Fruit fly (Drosophila melanogaster) whole organism, prepupa: ENCODE data around the gene SLC22A.

Experiments used
- Blimp-1 ChIP-seq: fragments of 200-800 bp; sonication (Bioruptor generic); optimal IDR thresholded peaks from 3 replicates; lab custom pipeline; 2017; ENCODE audit warnings: missing biosample characterization, missing genetic modification characterization, mild to moderate bottlenecking, moderate library complexity, missing genetic modification reagents
- CG10631 ChIP-seq: fragments of 200-800 bp; sonication (Bioruptor generic); optimal IDR thresholded peaks from 2 replicates; lab custom pipeline; 2016; ENCODE audit warnings: missing biosample characterization, missing genetic modification characterization
- CG11294 ChIP-seq: fragments of 200-800 bp; sonication (Bioruptor generic); IDR thresholded peaks from 2 replicates; pipeline ENCODE4 v1.3.6; 2022; ENCODE audit warnings: missing biosample characterization, missing genetic modification characterization
- CG11902 ChIP-seq: fragments of 200-800 bp; sonication (Bioruptor generic); optimal IDR thresholded peaks from 3 replicates; lab custom pipeline; 2016; ENCODE audit warnings: missing biosample characterization, missing genetic modification characterization
- CG15336 ChIP-seq: fragments of 200-800 bp; sonication (Bioruptor generic); IDR thresholded peaks from 2 replicates; pipeline ENCODE4 v1.3.6; 2022; ENCODE audit warnings: missing biosample characterization, missing genetic modification characterization
- CG1621 ChIP-seq: fragments of 200-800 bp; sonication (Bioruptor generic); optimal IDR thresholded peaks from 3 replicates; lab custom pipeline; 2018; ENCODE audit warnings: missing biosample characterization, mild to moderate bottlenecking, missing genetic modification characterization
- CG16779 ChIP-seq: fragments of 200-800 bp; sonication (Bioruptor generic); optimal IDR thresholded peaks from 3 replicates; lab custom pipeline; 2017; ENCODE audit warnings: missing biosample characterization, mild to moderate bottlenecking, missing genetic modification characterization
- CG31627 ChIP-seq: fragments of 200-800 bp; sonication (Bioruptor generic); optimal IDR thresholded peaks from 3 replicates; lab custom pipeline; 2016; ENCODE audit warnings: missing biosample characterization, missing genetic modification characterization
- CG34406 ChIP-seq: fragments of 200-800 bp; sonication (Bioruptor generic); optimal IDR thresholded peaks from 3 replicates; lab custom pipeline; 2016; ENCODE audit warnings: missing biosample characterization, missing genetic modification characterization
- CG6163 ChIP-seq: fragments of 200-800 bp; sonication (Bioruptor generic); IDR thresholded peaks from 3 replicates; pipeline ENCODE4 v1.3.6; 2022; ENCODE audit warnings: missing biosample characterization, missing genetic modification characterization
- CG6276 ChIP-seq: fragments of 200-800 bp; sonication (Bioruptor generic); optimal IDR thresholded peaks from 2 replicates; lab custom pipeline; 2017; ENCODE audit warnings: missing biosample characterization, mild to moderate bottlenecking, missing genetic modification characterization
- CG6792 ChIP-seq: fragments of 200-800 bp; sonication (Bioruptor generic); optimal IDR thresholded peaks from 3 replicates; lab custom pipeline; 2016; ENCODE audit warnings: missing biosample characterization, missing genetic modification characterization
- CG6808 ChIP-seq: fragments of 200-800 bp; sonication (Bioruptor generic); optimal IDR thresholded peaks from 3 replicates; lab custom pipeline; 2017; ENCODE audit warnings: missing biosample characterization, missing genetic modification characterization, mild to moderate bottlenecking, moderate library complexity, missing genetic modification reagents
- CG6854 ChIP-seq: fragments of 200-800 bp; sonication (Bioruptor generic); optimal IDR thresholded peaks from 2 replicates; lab custom pipeline; 2017; ENCODE audit warnings: missing biosample characterization, mild to moderate bottlenecking, missing genetic modification characterization
- CG7368 ChIP-seq: fragments of 200-800 bp; sonication (Bioruptor generic); optimal IDR thresholded peaks from 3 replicates; lab custom pipeline; 2016; ENCODE audit warnings: missing biosample characterization, missing genetic modification characterization
- CG8119 ChIP-seq: fragments of 200-800 bp; sonication (Bioruptor generic); IDR thresholded peaks from 3 replicates; pipeline ENCODE4 v1.3.6; 2022; ENCODE audit warnings: missing biosample characterization, missing genetic modification characterization
- CG8319 ChIP-seq: fragments of 200-800 bp; sonication (Bioruptor generic); optimal IDR thresholded peaks from 3 replicates; lab custom pipeline; 2016; ENCODE audit warnings: missing biosample characterization, missing genetic modification characterization
- CG9139 ChIP-seq: fragments of 200-800 bp; sonication (Bioruptor generic); optimal IDR thresholded peaks from 3 replicates; lab custom pipeline; 2017; ENCODE audit warnings: missing biosample characterization, mild to moderate bottlenecking, missing genetic modification characterization
- Eip75B ChIP-seq: fragments of 200-800 bp; sonication (Bioruptor generic); optimal IDR thresholded peaks from 3 replicates; lab custom pipeline; 2016; ENCODE audit warnings: missing biosample characterization, missing genetic modification characterization
- Eip78C ChIP-seq: fragments of 200-800 bp; sonication (Bioruptor generic); peaks from one replicate; lab custom pipeline; 2016; ENCODE audit warnings: missing biosample characterization, missing genetic modification characterization
- Eip93F ChIP-seq: fragments of 200-800 bp; sonication (Bioruptor generic); optimal IDR thresholded peaks from 2 replicates; lab custom pipeline; 2016; ENCODE audit warnings: missing biosample characterization, mild to moderate bottlenecking, missing genetic modification characterization
- Ets21C ChIP-seq: fragments of 200-800 bp; sonication (Bioruptor generic); optimal IDR thresholded peaks from 3 replicates; lab custom pipeline; 2016; ENCODE audit warnings: missing biosample characterization, missing genetic modification characterization
- Ets96B ChIP-seq: fragments of 200-800 bp; optimal IDR thresholded peaks from 2 replicates; lab custom pipeline; 2019; ENCODE audit warnings: missing biosample characterization, mild to moderate bottlenecking, missing genetic modification characterization, moderate library complexity
- Hr38 ChIP-seq: sonication (Bioruptor generic); optimal IDR thresholded peaks from 2 replicates; lab custom pipeline; 2016; ENCODE audit warnings: missing biosample characterization, missing genetic modification characterization
- Hr39 ChIP-seq: fragments of 200-800 bp; sonication (Bioruptor generic); optimal IDR thresholded peaks from 2 replicates; lab custom pipeline; 2016; ENCODE audit warnings: missing biosample characterization, missing genetic modification characterization
- Hr4 ChIP-seq: fragments of 200-800 bp; sonication (Bioruptor generic); optimal IDR thresholded peaks from 3 replicates; lab custom pipeline; 2016; ENCODE audit warnings: missing biosample characterization, missing genetic modification characterization
- Met ChIP-seq: fragments of 200-800 bp; sonication (Bioruptor generic); optimal IDR thresholded peaks from 3 replicates; lab custom pipeline; 2016; ENCODE audit warnings: missing biosample characterization, missing genetic modification characterization
- OdsH ChIP-seq: fragments of 200-800 bp; sonication (Bioruptor generic); optimal IDR thresholded peaks from 3 replicates; lab custom pipeline; 2016; ENCODE audit warnings: missing biosample characterization, missing genetic modification characterization
- Sox102F ChIP-seq: fragments of 200-800 bp; sonication (Bioruptor generic); optimal IDR thresholded peaks from 2 replicates; lab custom pipeline; 2016; ENCODE audit warnings: missing biosample characterization, mild to moderate bottlenecking, missing genetic modification characterization
- Sox14 ChIP-seq: fragments of 200-800 bp; sonication (Bioruptor generic); optimal IDR thresholded peaks from 3 replicates; lab custom pipeline; 2016; ENCODE audit warnings: missing biosample characterization, missing genetic modification characterization
- Sox15 ChIP-seq: fragments of 200-800 bp; sonication (Bioruptor generic); optimal IDR thresholded peaks from 3 replicates; lab custom pipeline; 2016; ENCODE audit warnings: missing biosample characterization, missing genetic modification characterization
- achi ChIP-seq: fragments of 200-800 bp; sonication (Bioruptor generic); optimal IDR thresholded peaks from 3 replicates; lab custom pipeline; 2016; ENCODE audit warnings: missing biosample characterization, missing genetic modification characterization
- acj6 ChIP-seq: fragments of 200-800 bp; sonication (Bioruptor generic); optimal IDR thresholded peaks from 3 replicates; lab custom pipeline; 2016; ENCODE audit warnings: missing biosample characterization, missing genetic modification characterization
- cyc ChIP-seq: fragments of 200-800 bp; sonication (Bioruptor generic); optimal IDR thresholded peaks from 3 replicates; lab custom pipeline; 2016; ENCODE audit warnings: missing biosample characterization, missing genetic modification characterization
- eg ChIP-seq: fragments of 200-800 bp; sonication (Bioruptor generic); IDR thresholded peaks from 3 replicates; pipeline ENCODE4 v1.3.6; 2022; ENCODE audit warnings: missing biosample characterization, missing genetic modification characterization
- esn ChIP-seq: fragments of 200-800 bp; sonication (Bioruptor generic); optimal IDR thresholded peaks from 2 replicates; lab custom pipeline; 2016; ENCODE audit warnings: missing biosample characterization, mild to moderate bottlenecking, missing genetic modification characterization, moderate library complexity
- fd85E ChIP-seq: fragments of 200-800 bp; sonication (Bioruptor generic); optimal IDR thresholded peaks from 3 replicates; lab custom pipeline; 2016; ENCODE audit warnings: missing biosample characterization, missing genetic modification characterization
- fkh ChIP-seq: fragments of 200-800 bp; sonication (Bioruptor generic); optimal IDR thresholded peaks from 3 replicates; lab custom pipeline; 2017; ENCODE audit warnings: missing biosample characterization, mild to moderate bottlenecking, missing genetic modification characterization, moderate library complexity
- lz ChIP-seq: fragments of 200-800 bp; sonication (Bioruptor generic); optimal IDR thresholded peaks from 3 replicates; lab custom pipeline; 2016; ENCODE audit warnings: missing biosample characterization, missing genetic modification characterization
- net ChIP-seq: fragments of 200-800 bp; sonication (Bioruptor generic); optimal IDR thresholded peaks from 3 replicates; lab custom pipeline; 2016; ENCODE audit warnings: missing biosample characterization, missing genetic modification characterization
- pdm3 ChIP-seq: fragments of 200-800 bp; sonication (Bioruptor generic); optimal IDR thresholded peaks from 3 replicates; lab custom pipeline; 2016; ENCODE audit warnings: missing biosample characterization, missing genetic modification characterization
- ss ChIP-seq, 2 experiments: fragments of 200-800 bp; sonication (Bioruptor generic); optimal IDR thresholded peaks; 2 replicates in 1 of 2; 3 replicates in 1 of 2; lab custom pipeline; 2017 to 2018; ENCODE audit warnings: mild to moderate bottlenecking in 2 of 2, missing biosample characterization in 2 of 2, missing genetic modification characterization in 2 of 2, moderate library complexity in 1 of 2
- svp ChIP-seq: fragments of 200-800 bp; sonication (Bioruptor generic); peaks from one replicate; lab custom pipeline; 2016; ENCODE audit warnings: missing biosample characterization, missing genetic modification characterization
- topi ChIP-seq: fragments of 200-800 bp; sonication (Bioruptor generic); optimal IDR thresholded peaks from 3 replicates; lab custom pipeline; 2016; ENCODE audit warnings: missing biosample characterization, missing genetic modification characterization
- vri ChIP-seq: fragments of 200-800 bp; sonication (Bioruptor generic); optimal IDR thresholded peaks from 3 replicates; lab custom pipeline; 2016; ENCODE audit warnings: missing biosample characterization, mild to moderate bottlenecking, missing genetic modification characterization

The SLC22A gene

DNA sequence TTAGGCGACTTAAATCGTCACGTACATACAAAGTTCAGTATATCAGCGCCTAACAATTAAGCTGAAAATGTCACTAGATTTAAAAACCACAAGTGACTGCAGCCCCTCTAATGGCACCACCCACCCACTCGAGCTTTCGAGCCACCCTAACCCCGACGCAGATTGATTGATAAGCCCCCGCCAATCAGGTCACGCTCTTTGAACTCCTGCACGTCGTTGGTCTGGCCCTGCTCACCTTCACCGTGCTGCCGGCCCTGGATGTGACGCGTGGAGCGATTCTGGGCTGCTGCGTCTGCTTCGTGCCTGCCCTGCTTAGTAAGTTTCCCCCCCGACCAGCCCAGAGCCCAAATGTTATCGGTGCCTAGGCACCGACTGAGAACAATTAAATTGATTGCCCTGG lies 28.8 kb downstream of the SLC22A start:
- TF ChIP-seq cyc, result no peak
- TF ChIP-seq svp (GFP tag; lab: Kevin White, UChicago), result peak; percentile 80
- TF ChIP-seq achi (GFP tag; lab: Kevin White, UChicago), result no peak
- TF ChIP-seq, all 60 proteins: peak for 1

DNA sequence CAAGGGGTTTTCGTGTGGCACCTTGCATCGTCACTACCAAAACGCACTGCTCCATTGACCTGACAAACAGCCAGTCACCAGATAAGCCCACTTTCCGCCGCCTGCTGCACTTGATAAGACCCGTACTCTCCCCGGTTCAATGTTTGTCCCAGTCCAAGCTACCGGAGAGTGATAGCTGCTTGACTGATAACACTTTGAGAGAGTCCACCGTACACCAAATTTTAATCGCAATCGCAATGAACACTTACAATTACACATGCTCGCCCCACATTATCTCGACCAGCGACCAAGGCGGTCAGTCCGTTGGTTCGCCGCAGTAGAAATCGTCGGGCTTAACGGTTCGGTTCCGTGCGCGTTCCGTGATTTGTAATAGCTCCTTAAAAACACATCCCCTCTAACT lies 37.2 kb downstream of the SLC22A start, which contains the start of gene P5CS:
P5CS (plus strand) TSS at position 268 of the 400 bp plus-strand sequence.
- peak; percentile 76 for TF ChIP-seq Eip93F (GFP tag; lab: Kevin White, UChicago)
- TF ChIP-seq svp (GFP tag; lab: Kevin White, UChicago), result peak; percentile 99
- peak; percentile 65 for TF ChIP-seq vri (GFP tag; lab: Kevin White, UChicago)
- TF ChIP-seq Eip78C (GFP tag; lab: Kevin White, UChicago), result no peak
- no peak for TF ChIP-seq CG15336

DNA sequence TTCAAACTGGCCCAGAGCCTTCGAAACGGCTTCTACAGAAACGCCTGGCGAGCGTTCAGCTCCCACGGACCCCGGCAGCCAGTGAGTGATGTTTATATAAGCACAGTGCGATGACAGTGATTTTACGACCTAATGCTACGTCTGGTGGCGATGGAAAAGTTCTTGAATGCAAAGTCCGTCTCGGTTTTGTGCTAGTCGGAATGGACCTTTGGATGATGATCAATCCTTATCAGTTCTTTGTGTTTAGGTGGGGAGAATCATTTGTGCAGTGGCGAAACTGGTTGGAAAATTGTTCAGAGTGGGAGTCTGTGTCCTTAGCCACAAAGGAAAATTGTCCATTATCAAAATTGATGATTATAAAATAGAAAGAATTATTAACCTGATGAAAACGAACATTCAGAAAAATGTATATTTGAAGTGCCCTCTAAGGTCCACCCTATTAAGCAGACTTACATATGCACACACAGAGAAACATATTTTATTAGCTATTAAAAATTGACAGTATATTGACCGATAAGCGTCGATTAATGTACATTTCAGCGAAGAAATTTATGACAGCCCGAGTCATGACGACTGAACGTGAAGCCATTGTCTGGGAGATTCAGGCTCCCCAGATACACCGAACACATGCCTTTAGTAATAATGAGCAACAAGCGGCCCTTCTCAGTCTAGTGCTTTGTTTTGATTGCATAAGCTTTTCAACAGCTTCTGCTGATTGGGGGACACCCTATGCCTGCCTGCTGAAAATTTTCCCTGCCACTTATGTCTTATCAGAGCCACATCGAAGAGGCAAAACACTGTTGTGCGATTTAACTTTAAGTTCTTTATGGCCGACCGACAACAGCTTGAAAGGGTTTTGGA lies 37.9 kb downstream of the SLC22A start:
- peak; percentile 30 for TF ChIP-seq CG6808 (GFP tag; lab: Kevin White, UChicago)
- peak; percentile 20 for TF ChIP-seq CG10631 (GFP tag; lab: Kevin White, UChicago)
- TF ChIP-seq CG16779 (tag; lab: Kevin White, UChicago), result no peak
- no peak for TF ChIP-seq CG15336
- peak; percentile 39 for TF ChIP-seq pdm3 (GFP tag; lab: Kevin White, UChicago)
- no peak for TF ChIP-seq CG7368 (GFP tag; lab: Kevin White, UChicago)
- peak; percentile 68; the same call in 2 of the 3 replicates for TF ChIP-seq CG8119 (GFP tag; lab: Robert Waterston, UW)
- no peak for TF ChIP-seq CG6854 (GFP tag; lab: Kevin White, UChicago)
- TF ChIP-seq achi (GFP tag; lab: Kevin White, UChicago), result peak; percentile 24
- TF ChIP-seq Sox15 (GFP tag; lab: Kevin White, UChicago), result no peak
- TF ChIP-seq CG9139 (GFP tag; lab: Kevin White, UChicago), result no peak
- TF ChIP-seq CG6163 (GFP tag; lab: Robert Waterston, UW), result 0 out of 3 replicates have a peak, but pooled peaks have one; percentile 37
- peak; percentile 19 for TF ChIP-seq Eip75B
- TF ChIP-seq Hr39 (GFP tag; lab: Kevin White, UChicago), result peak; percentile 51
- peak; percentile 29 for TF ChIP-seq acj6 (GFP tag; lab: Kevin White, UChicago)
- TF ChIP-seq CG6792 (GFP tag; lab: Kevin White, UChicago), result peak; percentile 24
- TF ChIP-seq CG34406, result peak; percentile 14
- peak; percentile 12 for TF ChIP-seq CG1621 (tag; lab: Kevin White, UChicago)
- TF ChIP-seq Hr4 (GFP tag; lab: Kevin White, UChicago), result peak; percentile 44
- no peak for TF ChIP-seq fd85E (GFP tag; lab: Kevin White, UChicago)
- TF ChIP-seq Sox102F (GFP tag; lab: Kevin White, UChicago), result peak; percentile 40
- peak; percentile 18 for TF ChIP-seq topi (GFP tag; lab: Kevin White, UChicago)
- TF ChIP-seq OdsH (GFP tag; lab: Kevin White, UChicago), result peak; percentile 44
- TF ChIP-seq CG6276, result peak; percentile 71
- TF ChIP-seq ss (GFP tag; optimal IDR thresholded peaks at IDR 0.05; lab: Kevin White, UChicago), result peak in 1 of 2 experiments; percentile 54
- TF ChIP-seq cyc, result peak; percentile 48
- TF ChIP-seq vri (GFP tag; lab: Kevin White, UChicago), result peak; percentile 93
- TF ChIP-seq net (GFP tag; lab: Kevin White, UChicago), result peak; percentile 43
- TF ChIP-seq Ets21C (GFP tag; lab: Kevin White, UChicago), result peak; percentile 28
- no peak for TF ChIP-seq Eip93F (GFP tag; lab: Kevin White, UChicago)
- TF ChIP-seq Sox14 (GFP tag; lab: Kevin White, UChicago), result peak; percentile 61
- TF ChIP-seq Met (GFP tag; lab: Kevin White, UChicago), result peak; percentile 71
- no peak for TF ChIP-seq CG8319 (GFP tag; lab: Kevin White, UChicago)
- TF ChIP-seq Ets96B (tag; lab: Kevin White, UChicago), result peak; percentile 51
- TF ChIP-seq esn (GFP tag; lab: Kevin White, UChicago), result peak; percentile 44
- no peak for TF ChIP-seq Blimp-1 (GFP tag; lab: Kevin White, UChicago)
- no peak for TF ChIP-seq CG11902 (GFP tag; lab: Kevin White, UChicago)
- TF ChIP-seq Hr38 (GFP tag; lab: Kevin White, UChicago), result no peak
- TF ChIP-seq lz, result peak; percentile 41
- peak; percentile 52; the same call in 1 of the 3 replicates for TF ChIP-seq eg
- no peak for TF ChIP-seq CG11294 (GFP tag; lab: Robert Waterston, UW)
- TF ChIP-seq CG31627 (GFP tag; lab: Kevin White, UChicago), result peak; percentile 24
- no peak for TF ChIP-seq fkh
